Worm (Caenorhabditis elegans): Measurements from ENCODE around the gene gtf-2E2.

The gtf-2E2 gene

DNA sequence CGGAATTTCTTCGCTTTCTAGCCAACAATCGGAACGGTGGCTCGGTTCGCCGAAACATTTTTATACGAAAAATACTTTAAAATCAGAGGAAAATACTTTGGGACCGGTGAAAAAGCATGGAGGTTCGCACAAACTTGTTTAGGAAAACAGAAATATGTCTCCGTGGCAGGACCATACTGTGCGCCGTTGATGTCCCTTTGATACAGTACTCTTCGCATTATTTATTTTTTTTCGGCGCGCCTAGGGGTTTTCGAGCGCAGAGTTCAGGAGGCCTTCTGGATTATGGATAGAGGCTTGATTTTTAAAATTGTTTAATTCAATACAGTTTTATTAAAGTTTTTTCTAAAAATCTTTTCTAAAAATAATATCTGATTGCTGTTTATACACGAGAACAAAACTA, 2.4 kb upstream of the gtf-2E2 start, which contains the start of gene F54D5.9:
TSS of gene F54D5.9 (minus strand) at position 115 of the 400 bp plus-strand sequence.
- peak; percentile 3 for TF ChIP-seq ama-1 (optimal IDR thresholded peaks at IDR 0.05)
- no peak for TF ChIP-seq jun-1 (tag; optimal IDR thresholded peaks at IDR 0.05)
- TF ChIP-seq pqm-1 (tag; optimal IDR thresholded peaks at IDR 0.05) = no peak
- TF ChIP-seq egl-5 (tag; optimal IDR thresholded peaks at IDR 0.05) = no peak
- TF ChIP-seq unc-39 (tag; optimal IDR thresholded peaks at IDR 0.05) = no peak

- no peak for TF ChIP-seq ceh-28 (tag; optimal IDR thresholded peaks at IDR 0.05)
- TF ChIP-seq ZK546.5 (tag; optimal IDR thresholded peaks at IDR 0.05) = no peak
- no peak for TF ChIP-seq mdl-1 (tag; optimal IDR thresholded peaks at IDR 0.05)
- no peak for TF ChIP-seq fkh-2 (tag; optimal IDR thresholded peaks at IDR 0.05)
- no peak for TF ChIP-seq nfya-1 (tag; optimal IDR thresholded peaks at IDR 0.05; ENCODE audit: insufficient read depth)
- no peak for TF ChIP-seq nhr-23 (tag; optimal IDR thresholded peaks at IDR 0.05)
- no peak for TF ChIP-seq ztf-4 (tag; optimal IDR thresholded peaks at IDR 0.05)
- TF ChIP-seq zag-1 (tag; optimal IDR thresholded peaks at IDR 0.05) = no peak
- no peak for TF ChIP-seq eor-1 (tag; optimal IDR thresholded peaks at IDR 0.05)
- no peak for TF ChIP-seq ama-1 (optimal IDR thresholded peaks at IDR 0.05)
- TF ChIP-seq nhr-11 (tag; optimal IDR thresholded peaks at IDR 0.05) = no peak
- no peak for TF ChIP-seq nhr-43 (tag; optimal IDR thresholded peaks at IDR 0.05; ENCODE audit: poor library complexity, severe bottlenecking)
- TF ChIP-seq fkh-10 (GFP tag; optimal IDR thresholded peaks at IDR 0.05) = no peak
- TF ChIP-seq elt-3 (tag; optimal IDR thresholded peaks at IDR 0.05) = no peak
- no peak for TF ChIP-seq fos-1 (tag; optimal IDR thresholded peaks at IDR 0.05)
Observed at ce11 chrII:11542958-11543357, 663 bp upstream of the gtf-2E2 start.

- no peak for TF ChIP-seq lsy-12 (tag; optimal IDR thresholded peaks at IDR 0.05)
- TF ChIP-seq nhr-11 (tag; optimal IDR thresholded peaks at IDR 0.05) = no peak
- TF ChIP-seq tbx-2 (tag; optimal IDR thresholded peaks at IDR 0.05) = no peak
- no peak for TF ChIP-seq elt-2 (tag; optimal IDR thresholded peaks at IDR 0.05)
- no peak for TF ChIP-seq jun-1 (tag; optimal IDR thresholded peaks at IDR 0.05)
Observed at ce11 chrII:11538741-11539140, 3.6 kb downstream of the gtf-2E2 start, which contains the start of gene Y62F5A.9. Gene Y62F5A.9 (minus strand): TSS chrII:11538841.

ce11 chrII:11537606-11538016, 4.7 kb downstream of the gtf-2E2 start:
- no peak for TF ChIP-seq ceh-28 (tag; optimal IDR thresholded peaks at IDR 0.05)

ce11 chrII:11537115-11537514, 5.2 kb downstream of the gtf-2E2 start:
- peak; percentile 15 for TF ChIP-seq nhr-23 (tag; optimal IDR thresholded peaks at IDR 0.05)
- TF ChIP-seq ceh-82 (tag; optimal IDR thresholded peaks at IDR 0.05) = no peak

ce11 chrII:11536505-11536904, 5.8 kb downstream of the gtf-2E2 start:
- TF ChIP-seq nhr-12 (tag; optimal IDR thresholded peaks at IDR 0.05) (no peak), ceh-9 (tag; optimal IDR thresholded peaks at IDR 0.05) (no peak), ceh-16 (tag; optimal IDR thresholded peaks at IDR 0.05) (no peak), ceh-28 (tag; optimal IDR thresholded peaks at IDR 0.05) (no peak), R02D3.7 (tag; optimal IDR thresholded peaks at IDR 0.05) (no peak), ztf-4 (tag; optimal IDR thresholded peaks at IDR 0.05) (no peak), fkh-10 (GFP tag; optimal IDR thresholded peaks at IDR 0.05) (no peak), lin-39 (tag; optimal IDR thresholded peaks at IDR 0.05) (no peak), nfya-1 (tag; optimal IDR thresholded peaks at IDR 0.05; ENCODE audit: insufficient read depth) (no peak), daf-12 (tag; optimal IDR thresholded peaks at IDR 0.05) (no peak), nhr-28 (tag; optimal IDR thresholded peaks at IDR 0.05) (no peak), elt-2 (tag; optimal IDR thresholded peaks at IDR 0.05) (no peak), nhr-25 (tag; optimal IDR thresholded peaks at IDR 0.05) (no peak), aly-2 (tag; optimal IDR thresholded peaks at IDR 0.05) (no peak)

DNA sequence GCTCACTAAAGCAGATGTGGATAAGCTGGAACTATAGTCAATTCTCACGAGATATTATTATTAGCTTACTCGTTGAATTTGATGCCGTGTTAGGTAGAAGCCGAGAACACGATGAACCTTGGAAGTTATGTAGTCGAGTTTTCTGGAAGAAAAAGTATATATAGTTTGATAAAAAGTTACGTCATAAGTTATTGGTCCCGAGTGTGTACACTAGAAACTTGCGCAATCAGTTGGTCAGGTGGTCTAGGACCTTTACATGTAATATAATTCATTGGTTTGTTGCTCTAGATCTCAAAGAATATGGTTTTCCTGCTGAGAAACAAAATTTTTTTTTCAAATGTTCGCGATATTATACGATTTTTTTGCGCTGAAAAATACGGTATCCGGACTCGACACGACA, 6.4 kb downstream of the gtf-2E2 start:
- no peak for TF ChIP-seq mdl-1 (tag; optimal IDR thresholded peaks at IDR 0.05)
- TF ChIP-seq ama-1 (optimal IDR thresholded peaks at IDR 0.05) = no peak
- TF ChIP-seq eor-1 (tag; optimal IDR thresholded peaks at IDR 0.05) = no peak
- no peak for TF ChIP-seq nhr-28 (tag; optimal IDR thresholded peaks at IDR 0.05)
- TF ChIP-seq egl-27 (tag; optimal IDR thresholded peaks at IDR 0.05) = no peak
